Worm (Caenorhabditis elegans) whole organism, L3 larva: ENCODE data around the gene txdc-17.

Experiments used
- ceh-9 ChIP-seq: sonication (generic microtip); optimal IDR thresholded peaks from 2 replicates; lab custom pipeline; 2018; ENCODE audit warnings: missing biosample characterization, missing genetic modification characterization
- egl-27 ChIP-seq: sonication (generic microtip); optimal IDR thresholded peaks from 4 replicates; lab custom pipeline; 2017; ENCODE audit warnings: missing biosample characterization, missing genetic modification reagents, missing genetic modification characterization
- fos-1 ChIP-seq: fragments of 150-350 bp; optimal IDR thresholded peaks from 2 replicates; lab custom pipeline; 2014; ENCODE audit warnings: missing biosample characterization, missing genetic modification characterization
- nfya-1 ChIP-seq: sonication (generic microtip); optimal IDR thresholded peaks from 2 replicates; lab custom pipeline; 2017; ENCODE audit warnings: missing genetic modification characterization, mild to moderate bottlenecking, missing compliant biosample characterization, antibody characterized with exemption, moderate library complexity; ENCODE audit not compliant: insufficient read depth
- nhr-25 ChIP-seq: sonication (generic microtip); optimal IDR thresholded peaks from 2 replicates; lab custom pipeline; 2017; ENCODE audit warnings: missing biosample characterization, missing genetic modification characterization
- unc-62 ChIP-seq: fragments of 150-350 bp; sonication (generic microtip); optimal IDR thresholded peaks from 4 replicates; lab custom pipeline; 2014; ENCODE audit warnings: missing biosample characterization, missing genetic modification reagents, missing genetic modification characterization

DNA sequence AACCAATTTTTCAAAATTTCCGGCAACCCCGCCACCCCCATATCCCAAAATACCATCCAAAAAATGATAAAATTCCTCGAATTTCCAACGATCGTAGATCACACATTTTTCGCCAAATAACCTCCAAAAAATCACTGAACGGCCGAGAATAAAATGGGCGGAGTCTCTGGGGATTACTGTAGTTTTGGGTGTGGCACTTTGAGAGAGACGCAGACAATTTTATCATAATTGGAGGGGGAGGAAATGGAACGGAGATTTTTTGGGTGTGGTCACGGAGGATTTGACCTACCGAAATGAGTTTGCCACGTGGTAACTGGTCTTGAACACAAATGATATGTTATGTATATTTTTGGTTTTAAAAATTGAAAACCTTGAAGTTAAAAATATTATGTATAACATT, 34.0 kb downstream of the txdc-17 start:
- TF ChIP-seq ceh-9 = no peak
- TF ChIP-seq unc-62 (GFP tag; lab: Kevin White, UChicago) = no peak
- no peak for TF ChIP-seq fos-1
- TF ChIP-seq egl-27 (tag; lab: Kevin White, UChicago) = no peak
- TF ChIP-seq nhr-25 (tag; lab: Kevin White, UChicago) = no peak
- TF ChIP-seq nfya-1 = peak; percentile 56
